Worm (Caenorhabditis elegans) whole organism, L1 larva: ENCODE results near the gene Y53C12A.10.

Source experiments
- fos-1 ChIP-seq: fragments of 150-350 bp; optimal IDR thresholded peaks from 2 replicates; lab custom pipeline; 2014; ENCODE audit warnings: missing biosample characterization, missing genetic modification characterization
- hlh-4 ChIP-seq: sonication (generic microtip); optimal IDR thresholded peaks from 2 replicates; lab custom pipeline; 2016; ENCODE audit warnings: mild to moderate bottlenecking, missing genetic modification characterization, missing compliant biosample characterization
- mdl-1 ChIP-seq, 2 experiments: fragments of 150-350 bp; optimal IDR thresholded peaks; 2 replicates each; lab custom pipeline; 2014 to 2017; ENCODE audit warnings: missing biosample characterization in 2 of 2, missing genetic modification characterization in 2 of 2, inconsistent platforms in 1 of 2
- nhr-90 ChIP-seq: sonication (generic microtip); optimal IDR thresholded peaks from 2 replicates; lab custom pipeline; 2016; ENCODE audit warnings: mild to moderate bottlenecking, missing genetic modification characterization, missing compliant biosample characterization; ENCODE audit not compliant: poor library complexity
- snpc-4 ChIP-seq: fragments of 150-350 bp; optimal IDR thresholded peaks from 2 replicates; lab custom pipeline; 2014; ENCODE audit warnings: missing biosample characterization, missing genetic modification characterization

ce11 chrII:9716417-9717039 lies 11.9 kb upstream of the Y53C12A.10 start, which contains the start of gene wee-1.3:
- TF ChIP-seq snpc-4 (tag; lab: Kevin White, UChicago), result peak; percentile 65
- TF ChIP-seq nhr-90 (tag; lab: Kevin White, UChicago), result peak; percentile 78
- peak in 1 of 2 experiments; percentile 77 for TF ChIP-seq mdl-1 (tag; optimal IDR thresholded peaks at IDR 0.05; lab: Kevin White, UChicago)
- TF ChIP-seq hlh-4 (tag; lab: Kevin White, UChicago), result no peak
- peak; percentile 37 for TF ChIP-seq fos-1
